Fruit fly (Drosophila melanogaster): ENCODE results near the gene Tdrd3.

The Tdrd3 gene

DNA sequence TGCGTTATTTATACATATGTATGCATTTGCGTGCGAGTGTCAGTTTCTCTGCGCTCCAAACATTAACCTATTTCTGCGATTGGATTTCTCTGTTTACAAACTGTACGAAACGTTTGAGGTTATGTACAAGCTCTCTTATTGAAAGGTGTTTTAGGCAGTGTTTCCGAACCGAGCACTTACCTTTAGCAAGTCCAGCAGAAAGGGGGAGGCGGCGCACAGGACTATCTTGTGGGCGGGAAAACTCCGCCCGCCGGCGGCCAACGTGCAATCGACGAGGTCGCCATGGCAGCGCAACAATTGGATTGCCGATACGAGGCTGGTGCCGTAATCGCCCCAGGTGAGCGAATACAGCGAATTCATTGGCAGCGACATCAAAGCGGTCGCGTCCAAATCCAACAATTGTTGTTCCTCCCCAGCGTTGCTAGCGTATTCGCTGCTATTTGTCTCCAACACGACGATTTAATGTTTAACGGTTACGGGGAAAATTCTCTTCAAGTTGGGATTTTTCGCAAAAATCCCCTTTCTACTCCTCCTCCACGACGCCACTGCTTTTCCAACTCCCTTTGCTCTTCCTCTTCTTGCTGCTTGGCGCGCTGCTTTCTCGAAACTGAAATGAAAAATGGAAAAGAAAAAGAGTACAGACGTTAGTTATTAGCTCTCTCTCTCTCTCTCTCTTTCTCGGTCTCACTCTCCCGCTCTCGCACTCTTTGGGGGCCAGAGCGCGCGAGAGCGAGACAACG lies 29.7 kb upstream of the Tdrd3 start (continued):
- TF ChIP-seq Dp (GFP tag; optimal IDR thresholded peaks at IDR 0.05) = peak; percentile 11
- TF ChIP-seq CG15269 (tag; optimal IDR thresholded peaks at IDR 0.05) = peak; percentile 88
- TF ChIP-seq Rfx (GFP tag; IDR thresholded peaks at IDR 0.05) = peak; percentile 96
- TF ChIP-seq gcm2 (GFP tag; optimal IDR thresholded peaks at IDR 0.05) = peak; percentile 74
- TF ChIP-seq sna (GFP tag; IDR thresholded peaks at IDR 0.05; ENCODE audit: partially characterized antibody) = peak; percentile 12; the same call in 1 of the 2 replicates
- no peak for TF ChIP-seq HLH4C (GFP tag; IDR thresholded peaks at IDR 0.05; ENCODE audit: partially characterized antibody)
- peak; percentile 84 for TF ChIP-seq CG4820 (GFP tag; optimal IDR thresholded peaks at IDR 0.05)
- TF ChIP-seq CG42726 (GFP tag; IDR thresholded peaks at IDR 0.05; ENCODE audit: partially characterized antibody) = no peak
- TF ChIP-seq Xbp1 (GFP tag; optimal IDR thresholded peaks at IDR 0.05) = peak; percentile 91
- TF ChIP-seq CG14710 (tag; optimal IDR thresholded peaks at IDR 0.05) = peak; percentile 45
- peak; percentile 75 for TF ChIP-seq chm (GFP tag; IDR thresholded peaks at IDR 0.05)
- TF ChIP-seq sd (tag; optimal IDR thresholded peaks at IDR 0.05) = no peak
- peak; percentile 80 for TF ChIP-seq gt (GFP tag; IDR thresholded peaks at IDR 0.05)
- TF ChIP-seq CG30020 (tag; optimal IDR thresholded peaks at IDR 0.05) = peak; percentile 26
- no peak for TF ChIP-seq Hr78 (GFP tag; optimal IDR thresholded peaks at IDR 0.05)
- TF ChIP-seq Tbp (GFP tag; optimal IDR thresholded peaks at IDR 0.05) = no peak
- TF ChIP-seq sqz (GFP tag; optimal IDR thresholded peaks at IDR 0.05) = peak; percentile 39
- TF ChIP-seq corto (GFP tag; optimal IDR thresholded peaks at IDR 0.05) = peak; percentile 81
- peak; percentile 93 for TF ChIP-seq pros (GFP tag; optimal IDR thresholded peaks at IDR 0.05)
- peak; percentile 83 for TF ChIP-seq CG16815 (GFP tag; optimal IDR thresholded peaks at IDR 0.05)
- TF ChIP-seq CG7786 (GFP tag; optimal IDR thresholded peaks at IDR 0.05) = peak; percentile 95
- TF ChIP-seq crol (GFP tag; IDR thresholded peaks at IDR 0.05) = peak; percentile 70
- peak; percentile 88 for TF ChIP-seq C15 (GFP tag; IDR thresholded peaks at IDR 0.05)
- peak; percentile 44 for TF ChIP-seq CG2202 (tag; optimal IDR thresholded peaks at IDR 0.05)
- no peak for TF ChIP-seq ash1 (GFP tag; optimal IDR thresholded peaks at IDR 0.05)
- peak; percentile 87 for TF ChIP-seq CG11085 (GFP tag; IDR thresholded peaks at IDR 0.05)
- TF ChIP-seq Oli (tag; optimal IDR thresholded peaks at IDR 0.05) = peak; percentile 86
- peak; percentile 56 for TF ChIP-seq CG13123 (GFP tag; optimal IDR thresholded peaks at IDR 0.05)
- peak; percentile 73 for TF ChIP-seq psq (GFP tag; optimal IDR thresholded peaks at IDR 0.05)
- peak; percentile 27 for TF ChIP-seq exex (tag; optimal IDR thresholded peaks at IDR 0.05)
- peak; percentile 90 for TF ChIP-seq CG7839 (tag; optimal IDR thresholded peaks at IDR 0.05)
- peak; percentile 79; the same call in 1 of the 2 replicates for TF ChIP-seq CG32767 (GFP tag; IDR thresholded peaks at IDR 0.05)
- TF ChIP-seq sisA (GFP tag; IDR thresholded peaks at IDR 0.05) = peak; percentile 93
- TF ChIP-seq stc (GFP tag; IDR thresholded peaks at IDR 0.05) = peak; percentile 90
- 0 out of 4 replicates have a peak, but pooled peaks have one; percentile 29 for TF ChIP-seq Dll (GFP tag; IDR thresholded peaks at IDR 0.05; ENCODE audit: partially characterized antibody)
- TF ChIP-seq CG3726 (GFP tag; IDR thresholded peaks at IDR 0.05) = peak; percentile 77; the same call in 1 of the 3 replicates
- TF ChIP-seq gsb-n (tag; optimal IDR thresholded peaks at IDR 0.05) = peak; percentile 46
- peak; percentile 56 for TF ChIP-seq Ets97D (GFP tag; optimal IDR thresholded peaks at IDR 0.05)
- peak; percentile 92 for TF ChIP-seq HLH3B (GFP tag; IDR thresholded peaks at IDR 0.05)
- TF ChIP-seq CG14965 (GFP tag; optimal IDR thresholded peaks at IDR 0.05; ENCODE audit: borderline replicate concordance) = peak; percentile 74
- TF ChIP-seq ind (GFP tag; optimal IDR thresholded peaks at IDR 0.05) = peak; percentile 94
- TF ChIP-seq z (GFP tag; IDR thresholded peaks at IDR 0.05) = peak; percentile 81
- peak; percentile 81 for TF ChIP-seq HmgD (GFP tag; optimal IDR thresholded peaks at IDR 0.05)
- TF ChIP-seq tx (GFP tag; optimal IDR thresholded peaks at IDR 0.05) = peak; percentile 89
- peak; percentile 76 for TF ChIP-seq MBD-R2 (GFP tag; IDR thresholded peaks at IDR 0.05)
- TF ChIP-seq CG2120 (GFP tag; optimal IDR thresholded peaks at IDR 0.05) = peak; percentile 97
- TF ChIP-seq CG1792 (GFP tag; optimal IDR thresholded peaks at IDR 0.05) = peak; percentile 87
- peak; percentile 87 for TF ChIP-seq CG13424 (tag; optimal IDR thresholded peaks at IDR 0.05)
- TF ChIP-seq grn (GFP tag; optimal IDR thresholded peaks at IDR 0.05) = no peak
